Fruit fly (Drosophila melanogaster) whole organism, prepupa: ENCODE measurements around the gene CG1271.

ENCODE experiments used
- Blimp-1 ChIP-seq: fragments of 200-800 bp; sonication (Bioruptor generic); optimal IDR thresholded peaks from 3 replicates; lab custom pipeline; 2017; ENCODE audit warnings: missing biosample characterization, missing genetic modification characterization, mild to moderate bottlenecking, moderate library complexity, missing genetic modification reagents
- CG10631 ChIP-seq: fragments of 200-800 bp; sonication (Bioruptor generic); optimal IDR thresholded peaks from 2 replicates; lab custom pipeline; 2016; ENCODE audit warnings: missing biosample characterization, missing genetic modification characterization
- CG10669 ChIP-seq: fragments of 200-800 bp; sonication (Bioruptor generic); optimal IDR thresholded peaks from 3 replicates; lab custom pipeline; 2018; ENCODE audit warnings: missing biosample characterization, mild to moderate bottlenecking, missing genetic modification characterization, moderate library complexity
- CG11294 ChIP-seq: fragments of 200-800 bp; sonication (Bioruptor generic); IDR thresholded peaks from 2 replicates; pipeline ENCODE4 v1.3.6; 2022; ENCODE audit warnings: missing biosample characterization, missing genetic modification characterization
- CG11762 ChIP-seq: fragments of 200-800 bp; sonication (Bioruptor generic); optimal IDR thresholded peaks from 3 replicates; lab custom pipeline; 2016; ENCODE audit warnings: missing biosample characterization, missing genetic modification characterization; ENCODE audit not compliant: insufficient read depth
- CG11902 ChIP-seq: fragments of 200-800 bp; sonication (Bioruptor generic); optimal IDR thresholded peaks from 3 replicates; lab custom pipeline; 2016; ENCODE audit warnings: missing biosample characterization, missing genetic modification characterization
- CG15336 ChIP-seq: fragments of 200-800 bp; sonication (Bioruptor generic); IDR thresholded peaks from 2 replicates; pipeline ENCODE4 v1.3.6; 2022; ENCODE audit warnings: missing biosample characterization, missing genetic modification characterization
- CG1621 ChIP-seq: fragments of 200-800 bp; sonication (Bioruptor generic); optimal IDR thresholded peaks from 3 replicates; lab custom pipeline; 2018; ENCODE audit warnings: missing biosample characterization, mild to moderate bottlenecking, missing genetic modification characterization
- CG16779 ChIP-seq: fragments of 200-800 bp; sonication (Bioruptor generic); optimal IDR thresholded peaks from 3 replicates; lab custom pipeline; 2017; ENCODE audit warnings: missing biosample characterization, mild to moderate bottlenecking, missing genetic modification characterization
- CG31627 ChIP-seq: fragments of 200-800 bp; sonication (Bioruptor generic); optimal IDR thresholded peaks from 3 replicates; lab custom pipeline; 2016; ENCODE audit warnings: missing biosample characterization, missing genetic modification characterization
- CG32006 ChIP-seq: fragments of 200-800 bp; sonication (Bioruptor generic); optimal IDR thresholded peaks from 3 replicates; lab custom pipeline; 2017; ENCODE audit warnings: missing biosample characterization, mild to moderate bottlenecking, missing genetic modification characterization
- CG34406 ChIP-seq: fragments of 200-800 bp; sonication (Bioruptor generic); optimal IDR thresholded peaks from 3 replicates; lab custom pipeline; 2016; ENCODE audit warnings: missing biosample characterization, missing genetic modification characterization
- CG3919 ChIP-seq: fragments of 200-800 bp; sonication (Bioruptor generic); optimal IDR thresholded peaks from 3 replicates; lab custom pipeline; 2016; ENCODE audit warnings: missing biosample characterization, missing genetic modification characterization
- CG6163 ChIP-seq: fragments of 200-800 bp; sonication (Bioruptor generic); IDR thresholded peaks from 3 replicates; pipeline ENCODE4 v1.3.6; 2022; ENCODE audit warnings: missing biosample characterization, missing genetic modification characterization
- CG6276 ChIP-seq: fragments of 200-800 bp; sonication (Bioruptor generic); optimal IDR thresholded peaks from 2 replicates; lab custom pipeline; 2017; ENCODE audit warnings: missing biosample characterization, mild to moderate bottlenecking, missing genetic modification characterization
- CG6808 ChIP-seq: fragments of 200-800 bp; sonication (Bioruptor generic); optimal IDR thresholded peaks from 3 replicates; lab custom pipeline; 2017; ENCODE audit warnings: missing biosample characterization, missing genetic modification characterization, mild to moderate bottlenecking, moderate library complexity, missing genetic modification reagents
- CG6854 ChIP-seq: fragments of 200-800 bp; sonication (Bioruptor generic); optimal IDR thresholded peaks from 2 replicates; lab custom pipeline; 2017; ENCODE audit warnings: missing biosample characterization, mild to moderate bottlenecking, missing genetic modification characterization
- CG7368 ChIP-seq: fragments of 200-800 bp; sonication (Bioruptor generic); optimal IDR thresholded peaks from 3 replicates; lab custom pipeline; 2016; ENCODE audit warnings: missing biosample characterization, missing genetic modification characterization
- CG8119 ChIP-seq: fragments of 200-800 bp; sonication (Bioruptor generic); IDR thresholded peaks from 3 replicates; pipeline ENCODE4 v1.3.6; 2022; ENCODE audit warnings: missing biosample characterization, missing genetic modification characterization
- CG8632 ChIP-seq: fragments of 200-800 bp; sonication (Bioruptor generic); optimal IDR thresholded peaks from 3 replicates; lab custom pipeline; 2016; ENCODE audit warnings: missing biosample characterization, missing genetic modification characterization
- Eip75B ChIP-seq: fragments of 200-800 bp; sonication (Bioruptor generic); optimal IDR thresholded peaks from 3 replicates; lab custom pipeline; 2016; ENCODE audit warnings: missing biosample characterization, missing genetic modification characterization
- Eip78C ChIP-seq: fragments of 200-800 bp; sonication (Bioruptor generic); peaks from one replicate; lab custom pipeline; 2016; ENCODE audit warnings: missing biosample characterization, missing genetic modification characterization
- Ets21C ChIP-seq: fragments of 200-800 bp; sonication (Bioruptor generic); optimal IDR thresholded peaks from 3 replicates; lab custom pipeline; 2016; ENCODE audit warnings: missing biosample characterization, missing genetic modification characterization
- Ets96B ChIP-seq: fragments of 200-800 bp; optimal IDR thresholded peaks from 2 replicates; lab custom pipeline; 2019; ENCODE audit warnings: missing biosample characterization, mild to moderate bottlenecking, missing genetic modification characterization, moderate library complexity
- Gug ChIP-seq: fragments of 200-800 bp; sonication (Bioruptor generic); IDR thresholded peaks from 2 replicates; pipeline ENCODE4 v1.3.6; 2022; ENCODE audit warnings: missing biosample characterization, missing genetic modification characterization
- Hr38 ChIP-seq: sonication (Bioruptor generic); optimal IDR thresholded peaks from 2 replicates; lab custom pipeline; 2016; ENCODE audit warnings: missing biosample characterization, missing genetic modification characterization
- Hr39 ChIP-seq: fragments of 200-800 bp; sonication (Bioruptor generic); optimal IDR thresholded peaks from 2 replicates; lab custom pipeline; 2016; ENCODE audit warnings: missing biosample characterization, missing genetic modification characterization
- Hr4 ChIP-seq: fragments of 200-800 bp; sonication (Bioruptor generic); optimal IDR thresholded peaks from 3 replicates; lab custom pipeline; 2016; ENCODE audit warnings: missing biosample characterization, missing genetic modification characterization
- Lpt ChIP-seq: fragments of 200-800 bp; sonication (Bioruptor generic); optimal IDR thresholded peaks from 3 replicates; lab custom pipeline; 2016; ENCODE audit warnings: missing biosample characterization, missing genetic modification characterization
- OdsH ChIP-seq: fragments of 200-800 bp; sonication (Bioruptor generic); optimal IDR thresholded peaks from 3 replicates; lab custom pipeline; 2016; ENCODE audit warnings: missing biosample characterization, missing genetic modification characterization
- Smox ChIP-seq: fragments of 200-800 bp; sonication (Bioruptor generic); optimal IDR thresholded peaks from 3 replicates; lab custom pipeline; 2016; ENCODE audit warnings: missing biosample characterization, missing genetic modification characterization
- Sox102F ChIP-seq: fragments of 200-800 bp; sonication (Bioruptor generic); optimal IDR thresholded peaks from 2 replicates; lab custom pipeline; 2016; ENCODE audit warnings: missing biosample characterization, mild to moderate bottlenecking, missing genetic modification characterization
- Sox14 ChIP-seq: fragments of 200-800 bp; sonication (Bioruptor generic); optimal IDR thresholded peaks from 3 replicates; lab custom pipeline; 2016; ENCODE audit warnings: missing biosample characterization, missing genetic modification characterization
- Sox15 ChIP-seq: fragments of 200-800 bp; sonication (Bioruptor generic); optimal IDR thresholded peaks from 3 replicates; lab custom pipeline; 2016; ENCODE audit warnings: missing biosample characterization, missing genetic modification characterization
- achi ChIP-seq: fragments of 200-800 bp; sonication (Bioruptor generic); optimal IDR thresholded peaks from 3 replicates; lab custom pipeline; 2016; ENCODE audit warnings: missing biosample characterization, missing genetic modification characterization
- acj6 ChIP-seq: fragments of 200-800 bp; sonication (Bioruptor generic); optimal IDR thresholded peaks from 3 replicates; lab custom pipeline; 2016; ENCODE audit warnings: missing biosample characterization, missing genetic modification characterization
- cyc ChIP-seq: fragments of 200-800 bp; sonication (Bioruptor generic); optimal IDR thresholded peaks from 3 replicates; lab custom pipeline; 2016; ENCODE audit warnings: missing biosample characterization, missing genetic modification characterization
- dac ChIP-seq: fragments of 200-800 bp; sonication (Bioruptor generic); optimal IDR thresholded peaks from 2 replicates; lab custom pipeline; 2017; ENCODE audit warnings: missing biosample characterization, mild to moderate bottlenecking, missing genetic modification characterization
- dsx ChIP-seq: fragments of 200-800 bp; optimal IDR thresholded peaks from 3 replicates; lab custom pipeline; 2019; ENCODE audit warnings: missing biosample characterization, mild to moderate bottlenecking, missing genetic modification characterization, moderate library complexity; ENCODE audit not compliant: poor library complexity, severe bottlenecking
- fd59A ChIP-seq: fragments of 200-800 bp; sonication (Bioruptor generic); optimal IDR thresholded peaks from 2 replicates; lab custom pipeline; 2017; ENCODE audit warnings: missing biosample characterization, mild to moderate bottlenecking, missing genetic modification characterization, missing genetic modification reagents
- lz ChIP-seq: fragments of 200-800 bp; sonication (Bioruptor generic); optimal IDR thresholded peaks from 3 replicates; lab custom pipeline; 2016; ENCODE audit warnings: missing biosample characterization, missing genetic modification characterization
- net ChIP-seq: fragments of 200-800 bp; sonication (Bioruptor generic); optimal IDR thresholded peaks from 3 replicates; lab custom pipeline; 2016; ENCODE audit warnings: missing biosample characterization, missing genetic modification characterization
- pdm3 ChIP-seq: fragments of 200-800 bp; sonication (Bioruptor generic); optimal IDR thresholded peaks from 3 replicates; lab custom pipeline; 2016; ENCODE audit warnings: missing biosample characterization, missing genetic modification characterization
- salr ChIP-seq, 2 experiments: fragments of 200-800 bp; sonication (Bioruptor generic); optimal IDR thresholded peaks; 3 replicates each; lab custom pipeline; 2016 to 2018; ENCODE audit warnings: missing biosample characterization in 2 of 2, missing genetic modification characterization in 2 of 2, mild to moderate bottlenecking in 1 of 2
- spab ChIP-seq: fragments of 200-800 bp; sonication (Bioruptor generic); optimal IDR thresholded peaks from 2 replicates; lab custom pipeline; 2017; ENCODE audit warnings: missing biosample characterization, mild to moderate bottlenecking, missing genetic modification characterization, missing genetic modification reagents
- ss ChIP-seq, 2 experiments: fragments of 200-800 bp; sonication (Bioruptor generic); optimal IDR thresholded peaks; 2 replicates in 1 of 2; 3 replicates in 1 of 2; lab custom pipeline; 2017 to 2018; ENCODE audit warnings: mild to moderate bottlenecking in 2 of 2, missing biosample characterization in 2 of 2, missing genetic modification characterization in 2 of 2, moderate library complexity in 1 of 2

CG1271 gene

DNA sequence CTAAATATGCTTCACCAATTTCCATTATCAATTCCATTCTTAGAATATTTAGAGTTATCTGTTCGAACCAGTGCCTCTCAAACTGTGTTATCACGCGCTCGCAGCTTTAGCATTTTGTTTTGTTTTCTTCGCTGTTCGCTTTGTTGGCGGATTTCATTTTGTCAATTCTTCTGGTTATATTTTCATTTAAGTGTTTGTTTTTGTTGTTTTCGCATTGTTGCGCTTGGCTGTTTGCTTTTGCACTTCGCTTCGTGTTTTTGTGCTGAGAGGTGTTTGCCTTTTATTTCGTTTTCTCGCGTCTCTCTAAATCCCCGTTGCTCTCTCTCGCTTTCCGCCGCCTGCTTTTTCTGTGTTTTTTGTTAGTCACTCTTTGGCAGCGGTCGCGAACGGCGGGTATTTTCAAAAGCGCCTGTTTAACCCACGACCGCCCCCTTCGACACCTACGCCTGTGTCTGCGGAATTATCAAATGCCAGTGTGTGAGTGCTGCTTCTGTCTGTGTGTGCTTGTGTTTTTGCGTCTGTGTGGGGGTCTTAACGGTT, 25.3 kb downstream of the CG1271 start (continued):
- peak; percentile 8 for TF ChIP-seq CG11902 (GFP tag; lab: Kevin White, UChicago)
- TF ChIP-seq Ets96B (tag; lab: Kevin White, UChicago), result peak; percentile 31
- TF ChIP-seq CG6163 (GFP tag; lab: Robert Waterston, UW), result peak; percentile 86
- peak; percentile 69 for TF ChIP-seq achi (GFP tag; lab: Kevin White, UChicago)
- no peak for TF ChIP-seq Ets21C
- TF ChIP-seq salr (GFP tag; optimal IDR thresholded peaks at IDR 0.05; lab: Kevin White, UChicago), result peak; percentile 4 to 61
- peak; percentile 12 for TF ChIP-seq CG10631 (GFP tag; lab: Kevin White, UChicago)
- TF ChIP-seq CG11762 (GFP tag; lab: Kevin White, UChicago), result no peak
- TF ChIP-seq Hr4 (GFP tag; lab: Kevin White, UChicago), result peak; percentile 29
- peak; percentile 54 for TF ChIP-seq Sox14
- peak; percentile 75 for TF ChIP-seq CG1621 (tag; lab: Kevin White, UChicago)
- TF ChIP-seq CG6854 (GFP tag; lab: Kevin White, UChicago), result peak; percentile 73
- TF ChIP-seq CG6276 (GFP tag; lab: Kevin White, UChicago), result peak; percentile 62
- TF ChIP-seq Smox (GFP tag; lab: Kevin White, UChicago), result peak; percentile 29
- peak; percentile 38 for TF ChIP-seq OdsH
- TF ChIP-seq Sox15 (GFP tag; lab: Kevin White, UChicago), result no peak
- TF ChIP-seq cyc (GFP tag; lab: Kevin White, UChicago), result peak; percentile 23
- peak; percentile 53 for TF ChIP-seq lz (GFP tag; lab: Kevin White, UChicago)
- TF ChIP-seq CG16779 (tag; lab: Kevin White, UChicago), result peak; percentile 62
- TF ChIP-seq Eip78C (GFP tag; lab: Kevin White, UChicago), result peak; percentile 83
- no peak for TF ChIP-seq Blimp-1 (GFP tag; lab: Kevin White, UChicago)
- TF ChIP-seq Gug (GFP tag; lab: Robert Waterston, UW), result no peak
- peak; percentile 56 for TF ChIP-seq pdm3
- peak; percentile 89 to 93 for TF ChIP-seq ss (GFP tag; optimal IDR thresholded peaks at IDR 0.05; lab: Kevin White, UChicago)
- peak; percentile 1 for TF ChIP-seq dac (GFP tag; lab: Kevin White, UChicago)
- no peak for TF ChIP-seq Hr38 (GFP tag; lab: Kevin White, UChicago)
- peak; percentile 91 for TF ChIP-seq CG15336 (GFP tag; lab: Robert Waterston, UW)
- peak; percentile 81 for TF ChIP-seq net (GFP tag; lab: Kevin White, UChicago)
- peak; percentile 86 for TF ChIP-seq Sox102F (GFP tag; lab: Kevin White, UChicago)
- TF ChIP-seq spab (GFP tag; lab: Kevin White, UChicago), result no peak
- TF ChIP-seq CG11294 (GFP tag; lab: Robert Waterston, UW), result 0 out of 2 replicates have a peak, but pooled peaks have one; percentile 9

DNA sequence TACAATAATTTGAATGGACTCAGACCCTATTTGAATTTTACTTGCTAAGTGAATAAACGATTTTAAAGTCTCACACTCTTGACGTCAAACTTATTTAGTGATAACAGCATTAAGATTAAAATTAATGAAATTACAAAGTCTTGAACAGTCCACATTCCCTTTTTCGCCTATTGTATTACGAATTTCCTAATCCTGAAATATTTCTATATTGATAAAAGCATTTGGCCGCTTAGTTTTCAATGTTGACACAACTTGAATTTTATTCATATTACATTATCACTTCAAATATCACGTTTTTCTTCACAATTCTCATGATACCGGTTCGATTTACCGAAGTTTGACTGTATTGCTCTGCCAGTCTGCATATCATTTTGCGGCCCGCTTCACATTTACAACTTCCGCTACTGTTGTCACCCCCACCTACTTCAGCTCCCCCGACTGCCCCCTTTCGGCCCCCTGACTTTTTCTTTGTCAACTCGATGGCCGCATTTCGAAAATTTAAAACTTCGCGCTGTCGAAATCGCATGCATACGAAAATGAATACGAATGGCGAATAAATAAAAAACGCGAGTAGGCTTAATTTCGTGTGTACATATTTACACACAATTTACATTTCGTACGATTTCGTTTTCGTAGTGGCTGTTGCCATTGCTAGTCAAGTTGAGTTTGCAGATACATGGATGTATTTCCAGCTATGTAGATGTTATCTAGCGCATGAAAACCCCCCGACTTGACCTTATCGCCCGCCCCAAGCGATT, 26.3 kb downstream of the CG1271 start:
- TF ChIP-seq CG7368 (GFP tag; lab: Kevin White, UChicago), result peak; percentile 18
- TF ChIP-seq ss (GFP tag; optimal IDR thresholded peaks at IDR 0.05; lab: Kevin White, UChicago), result peak in 1 of 2 experiments; percentile 42
- TF ChIP-seq Ets21C, result peak; percentile 38
- TF ChIP-seq Blimp-1 (GFP tag; lab: Kevin White, UChicago), result peak; percentile 50
- TF ChIP-seq Eip75B (GFP tag; lab: Kevin White, UChicago), result no peak
- no peak; the same call in 1 of the 2 replicates for TF ChIP-seq CG15336 (GFP tag; lab: Robert Waterston, UW)
- no peak for TF ChIP-seq fd59A (GFP tag; lab: Kevin White, UChicago)
- TF ChIP-seq CG10669, result peak; percentile 49
- TF ChIP-seq CG6808 (GFP tag; lab: Kevin White, UChicago), result peak; percentile 54
- no peak for TF ChIP-seq Hr38 (GFP tag; lab: Kevin White, UChicago)
- no peak for TF ChIP-seq CG11294 (GFP tag; lab: Robert Waterston, UW)
- peak; percentile 11 for TF ChIP-seq dsx (GFP tag; lab: Kevin White, UChicago)
- TF ChIP-seq CG32006 (GFP tag; lab: Kevin White, UChicago), result peak; percentile 64
- no peak for TF ChIP-seq CG1621 (tag; lab: Kevin White, UChicago)
- TF ChIP-seq OdsH, result peak; percentile 51
- TF ChIP-seq CG31627 (GFP tag; lab: Kevin White, UChicago), result peak; percentile 73
- TF ChIP-seq CG34406 (GFP tag; lab: Kevin White, UChicago), result peak; percentile 63
- peak; percentile 35 for TF ChIP-seq CG8632 (GFP tag; lab: Kevin White, UChicago)
- peak; percentile 43 for TF ChIP-seq CG6276 (GFP tag; lab: Kevin White, UChicago)
- TF ChIP-seq Lpt (GFP tag; lab: Kevin White, UChicago), result no peak
- peak; percentile 31 for TF ChIP-seq Sox15 (GFP tag; lab: Kevin White, UChicago)
- TF ChIP-seq Hr39, result peak; percentile 69
- TF ChIP-seq net (GFP tag; lab: Kevin White, UChicago), result no peak
- peak; percentile 34 for TF ChIP-seq CG11902 (GFP tag; lab: Kevin White, UChicago)
- TF ChIP-seq CG3919 (GFP tag; lab: Kevin White, UChicago), result peak; percentile 14
- no peak for TF ChIP-seq CG16779 (tag; lab: Kevin White, UChicago)
- TF ChIP-seq CG8119 (GFP tag; lab: Robert Waterston, UW), result no peak
- peak; percentile 40 for TF ChIP-seq acj6 (GFP tag; lab: Kevin White, UChicago)
